Worm (Caenorhabditis elegans) whole organism, mixed stage, embryonic: ENCODE data around the gene srd-33.

ENCODE experiments used
- blmp-1 ChIP-seq: fragments of 150-350 bp; optimal IDR thresholded peaks from 2 replicates; lab custom pipeline; 2014; ENCODE audit warnings: missing biosample characterization, missing genetic modification characterization
- ces-1 ChIP-seq: fragments of 150-350 bp; optimal IDR thresholded peaks from 2 replicates; lab custom pipeline; 2014; ENCODE audit warnings: missing biosample characterization, missing genetic modification reagents, missing genetic modification characterization
- elt-1 ChIP-seq: sonication (generic microtip); optimal IDR thresholded peaks from 2 replicates; lab custom pipeline; 2017; ENCODE audit warnings: missing genetic modification characterization, mild to moderate bottlenecking, missing compliant biosample characterization, antibody characterized with exemption, moderate library complexity, borderline replicate concordance; ENCODE audit not compliant: insufficient read depth
- hlh-1 ChIP-seq: fragments of 150-350 bp; optimal IDR thresholded peaks from 2 replicates; lab custom pipeline; 2014; ENCODE audit warnings: missing biosample characterization, missing genetic modification reagents, missing genetic modification characterization
- mep-1 ChIP-seq: fragments of 150-350 bp; optimal IDR thresholded peaks from 2 replicates; lab custom pipeline; 2017; ENCODE audit warnings: missing biosample characterization, missing genetic modification reagents, missing genetic modification characterization, inconsistent platforms
- nhr-237 ChIP-seq: fragments of 150-350 bp; optimal IDR thresholded peaks from 2 replicates; lab custom pipeline; 2014; ENCODE audit warnings: missing biosample characterization, missing genetic modification characterization
- nhr-28 ChIP-seq: fragments of 150-350 bp; optimal IDR thresholded peaks from 2 replicates; lab custom pipeline; 2014; ENCODE audit warnings: missing biosample characterization, missing genetic modification characterization
- pha-4 ChIP-seq: fragments of 150-350 bp; optimal IDR thresholded peaks from 2 replicates; lab custom pipeline; 2018; ENCODE audit warnings: missing biosample characterization, missing genetic modification reagents, missing genetic modification characterization
- sptf-1 ChIP-seq: sonication (generic microtip); optimal IDR thresholded peaks from 2 replicates; lab custom pipeline; 2017; ENCODE audit warnings: mild to moderate bottlenecking, missing genetic modification characterization, moderate library complexity, missing compliant biosample characterization
- unc-120 ChIP-seq: sonication (generic microtip); optimal IDR thresholded peaks from 2 replicates; lab custom pipeline; 2017; ENCODE audit warnings: missing genetic modification characterization, missing compliant biosample characterization; ENCODE audit not compliant: poor library complexity, severe bottlenecking
- unc-62 ChIP-seq: fragments of 150-350 bp; optimal IDR thresholded peaks from 2 replicates; lab custom pipeline; 2014; ENCODE audit warnings: missing biosample characterization, missing genetic modification reagents, missing genetic modification characterization
- ztf-11 ChIP-seq: fragments of 150-350 bp; optimal IDR thresholded peaks from 2 replicates; lab custom pipeline; 2014; ENCODE audit warnings: missing biosample characterization, missing genetic modification characterization

- TF ChIP-seq ztf-11 (no peak), unc-62 (GFP tag; lab: Kevin White, UChicago) (no peak), unc-120 (tag; lab: Kevin White, UChicago) (no peak), hlh-1 (no peak), nhr-28 (tag; lab: Kevin White, UChicago) (no peak), ces-1 (GFP tag; lab: Kevin White, UChicago) (no peak), sptf-1 (no peak), elt-1 (no peak), mep-1 (tag; lab: Kevin White, UChicago) (no peak), blmp-1 (tag; lab: Kevin White, UChicago) (no peak), pha-4 (tag; lab: Kevin White, UChicago) (no peak), nhr-237 (tag; lab: Kevin White, UChicago) (no peak)
Observed at ce11 chrV:4862737-4863136, 9.4 kb upstream of the srd-33 start, which contains the start of gene C37H5.13.
